Worm (Caenorhabditis elegans): ENCODE results near the gene srp-2.

- TF ChIP-seq nhr-76 (tag; optimal IDR thresholded peaks at IDR 0.05) (no peak), tbx-2 (tag; optimal IDR thresholded peaks at IDR 0.05) (no peak), nhr-12 (tag; optimal IDR thresholded peaks at IDR 0.05) (no peak), nhr-11 (tag; optimal IDR thresholded peaks at IDR 0.05) (no peak), ceh-28 (tag; optimal IDR thresholded peaks at IDR 0.05) (no peak), unc-62 (GFP tag; optimal IDR thresholded peaks at IDR 0.05) (no peak), fos-1 (tag; optimal IDR thresholded peaks at IDR 0.05) (no peak), nhr-237 (tag; optimal IDR thresholded peaks at IDR 0.05) (no peak), unc-39 (tag; optimal IDR thresholded peaks at IDR 0.05) (no peak), skn-1 (tag; optimal IDR thresholded peaks at IDR 0.05) (no peak), jun-1 (tag; optimal IDR thresholded peaks at IDR 0.05) (no peak), ztf-4 (tag; optimal IDR thresholded peaks at IDR 0.05) (no peak)
Observed at ce11 chrV:774341-774740, 11.9 kb downstream of the srp-2 start.
